Worm (Caenorhabditis elegans): ENCODE data around the gene Y43F8B.20.
A peak's percentile ranks its signal among the peaks of the same experiment; 100 is the strongest.

The Y43F8B.20 gene

DNA sequence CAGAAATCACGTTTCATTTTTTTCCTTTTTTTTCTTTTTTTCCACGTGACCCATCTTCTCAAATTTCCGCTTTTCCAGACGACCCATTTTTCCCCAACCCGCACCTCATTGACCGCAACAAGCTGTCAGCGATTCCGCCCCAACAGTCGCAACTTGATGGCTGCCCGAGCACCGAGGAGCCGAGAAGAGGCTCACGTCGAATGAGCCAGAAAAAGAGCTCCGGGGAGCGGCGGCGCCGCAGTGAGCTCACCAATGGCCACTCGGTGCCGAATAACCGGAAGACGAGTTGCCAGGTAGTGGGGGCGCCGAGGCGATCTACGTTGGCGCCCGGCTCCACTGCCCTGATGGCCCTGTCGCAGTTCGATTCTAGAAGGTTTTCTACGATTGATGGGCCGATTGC, 41.2 kb upstream of the Y43F8B.20 start (continued):
- TF ChIP-seq ekl-4 (GFP tag; IDR thresholded peaks at IDR 0.05), result 0 out of 2 replicates have a peak, but pooled peaks have one; percentile 19
- no peak for TF ChIP-seq nhr-90 (tag; optimal IDR thresholded peaks at IDR 0.05)
- TF ChIP-seq F37B4.10 (GFP tag; IDR thresholded peaks at IDR 0.05), result no peak
- TF ChIP-seq attf-3 (GFP tag; conservative IDR thresholded peaks at IDR 0.05), result no peak
- TF ChIP-seq gei-17 (GFP tag; optimal IDR thresholded peaks at IDR 0.05), result no peak
- TF ChIP-seq hsf-1 (GFP tag; IDR thresholded peaks at IDR 0.05), result no peak
- no peak for TF ChIP-seq hrde-1 (tag; optimal IDR thresholded peaks at IDR 0.05; ENCODE audit: borderline replicate concordance)
- no peak for TF ChIP-seq efl-1 (GFP tag; optimal IDR thresholded peaks at IDR 0.05)
- TF ChIP-seq unc-130 (GFP tag; optimal IDR thresholded peaks at IDR 0.05), result no peak
- TF ChIP-seq nhr-120 (GFP tag; IDR thresholded peaks at IDR 0.05), result no peak
- TF ChIP-seq dox-1 (GFP tag; IDR thresholded peaks at IDR 0.05), result 0 out of 2 replicates have a peak, but pooled peaks have one; percentile 25
- TF ChIP-seq lin-40 (tag; optimal IDR thresholded peaks at IDR 0.05), result no peak
- no peak for TF ChIP-seq tbp1 (GFP tag; optimal IDR thresholded peaks at IDR 0.05)
- TF ChIP-seq tbx-9 (tag; optimal IDR thresholded peaks at IDR 0.05; ENCODE audit: borderline replicate concordance), result no peak
- TF ChIP-seq dpl-1 (GFP tag; optimal IDR thresholded peaks at IDR 0.05), result no peak

DNA sequence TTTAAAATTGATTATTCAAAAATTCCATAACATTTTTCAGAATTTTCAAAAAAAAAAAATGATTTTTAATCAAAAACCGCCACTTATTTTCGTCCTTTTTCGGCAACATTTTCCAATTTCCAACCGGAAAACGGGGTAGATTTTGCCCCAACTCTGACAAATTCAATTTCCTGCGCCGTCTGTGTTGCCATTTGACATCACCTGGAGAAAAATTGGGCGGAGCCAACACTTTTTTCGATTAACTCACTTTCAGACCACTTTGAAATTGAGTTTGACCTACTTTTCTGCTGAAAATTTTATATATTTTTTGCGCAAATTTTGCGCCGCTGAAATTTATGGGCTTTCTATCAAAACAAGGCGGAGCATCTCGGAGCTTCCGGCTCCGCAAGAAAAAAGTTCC, 32.7 kb upstream of the Y43F8B.20 start:
- TF ChIP-seq lsl-1 (GFP tag; optimal IDR thresholded peaks at IDR 0.05) (no peak), Y67H2A.10 (GFP tag; conservative IDR thresholded peaks at IDR 0.05) (no peak)

DNA sequence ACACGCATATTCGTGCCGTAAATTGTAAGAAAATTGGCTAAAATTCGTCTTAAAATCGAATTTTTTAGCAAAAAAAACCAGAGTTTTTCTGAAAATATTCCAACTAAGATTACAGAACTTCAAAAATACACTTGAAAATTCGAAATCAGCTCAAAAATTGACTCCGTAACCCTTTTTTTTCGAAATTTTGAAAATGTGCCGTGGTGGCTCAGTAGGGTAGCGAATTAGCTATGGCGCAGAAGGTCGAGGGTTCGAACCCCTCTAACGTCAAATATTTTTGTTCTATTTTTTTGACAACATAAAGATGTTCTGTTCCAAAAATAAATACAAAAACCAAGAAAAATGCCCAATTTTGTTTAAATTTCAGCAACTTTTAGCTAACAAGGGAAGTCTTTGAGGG, 29.9 kb upstream of the Y43F8B.20 start:
- no peak for TF ChIP-seq sdz-38 (tag; optimal IDR thresholded peaks at IDR 0.05)
- TF ChIP-seq tbp1 (GFP tag; optimal IDR thresholded peaks at IDR 0.05), result peak; percentile 77
- TF ChIP-seq snpc-1.3 (tag; optimal IDR thresholded peaks at IDR 0.05; ENCODE audit: insufficient read depth), result no peak
- peak; percentile 6 for TF ChIP-seq rpc-1 (optimal IDR thresholded peaks at IDR 0.05)
- TF ChIP-seq rpc-1 (tag; optimal IDR thresholded peaks at IDR 0.05), result peak; percentile 54
- no peak for TF ChIP-seq egrh-3 (GFP tag; IDR thresholded peaks at IDR 0.05)
- no peak for TF ChIP-seq zfh-2 (GFP tag; conservative IDR thresholded peaks at IDR 0.05)
- no peak for TF ChIP-seq Y95B8A.8 (GFP tag; IDR thresholded peaks at IDR 0.05)
- no peak for TF ChIP-seq bed-1 (GFP tag; IDR thresholded peaks at IDR 0.05)

DNA sequence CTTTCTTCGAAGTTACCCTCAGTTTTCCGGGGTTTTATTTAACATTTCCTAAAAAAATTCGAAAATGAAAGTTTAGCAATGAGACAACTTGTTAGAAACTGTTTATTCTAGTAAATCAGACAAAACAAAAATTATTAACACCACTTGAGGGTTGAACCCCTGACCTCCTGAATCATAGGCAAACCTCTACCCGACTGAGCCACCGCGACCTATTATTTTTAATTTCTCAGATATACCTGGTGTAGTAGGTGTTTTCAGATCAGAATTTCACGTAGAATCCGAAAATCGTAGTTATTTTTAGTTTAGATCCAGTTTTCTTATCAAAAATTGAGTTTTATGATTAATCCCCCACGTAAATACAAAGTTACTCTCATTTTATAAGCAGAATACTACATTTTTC, 20.5 kb upstream of the Y43F8B.20 start:
- TF ChIP-seq B0261.1 (tag; optimal IDR thresholded peaks at IDR 0.05), result peak; percentile 14
- TF ChIP-seq F22D6.2 (tag; optimal IDR thresholded peaks at IDR 0.05), result no peak
- peak; percentile 33 for TF ChIP-seq rpc-1 (optimal IDR thresholded peaks at IDR 0.05)
- peak; percentile 69 for TF ChIP-seq rpc-1 (tag; optimal IDR thresholded peaks at IDR 0.05)
- TF ChIP-seq Y53G8AR.9 (GFP tag; conservative IDR thresholded peaks at IDR 0.05), result no peak
- no peak for TF ChIP-seq lin-54 (GFP tag; optimal IDR thresholded peaks at IDR 0.05)
- TF ChIP-seq F57C9.4 (tag; optimal IDR thresholded peaks at IDR 0.05), result no peak
- no peak for TF ChIP-seq dpff-1 (tag; optimal IDR thresholded peaks at IDR 0.05)
- TF ChIP-seq mes-4 (tag; optimal IDR thresholded peaks at IDR 0.05), result no peak
- TF ChIP-seq tbp1 (GFP tag; optimal IDR thresholded peaks at IDR 0.05), result peak; percentile 78
- TF ChIP-seq C06A6.2 (GFP tag; conservative IDR thresholded peaks at IDR 0.05), result no peak
- no peak for TF ChIP-seq F33H1.4 (GFP tag; IDR thresholded peaks at IDR 0.05)
- no peak for TF ChIP-seq F37B4.10 (GFP tag; IDR thresholded peaks at IDR 0.05)

DNA sequence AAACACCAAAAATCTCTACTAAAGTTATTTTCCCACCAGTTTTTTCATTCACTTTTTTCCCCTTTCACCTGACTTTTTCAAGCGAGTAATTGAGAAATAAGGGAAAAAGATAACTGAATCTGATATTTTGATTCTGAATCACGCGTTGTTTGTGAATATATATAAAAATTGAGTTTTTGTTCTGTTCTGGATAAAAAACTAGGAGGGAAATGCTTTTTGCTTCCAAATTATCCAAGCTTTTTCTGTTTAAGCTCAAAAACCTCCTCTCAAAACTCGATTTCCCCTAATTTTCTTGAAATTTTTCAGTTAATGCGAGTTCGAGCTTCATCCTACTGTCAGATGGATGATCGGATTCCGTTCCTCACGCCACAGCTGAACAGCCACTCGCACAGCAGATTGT, 15.5 kb upstream of the Y43F8B.20 start, which contains the start of gene kcnl-1:
TSS of gene kcnl-1 (plus strand) at position 301 of the 400 bp plus-strand sequence.
- TF ChIP-seq F52B5.7 (tag; optimal IDR thresholded peaks at IDR 0.05) (no peak), ztf-6 (GFP tag; IDR thresholded peaks at IDR 0.05) (no peak), nhr-80 (tag; optimal IDR thresholded peaks at IDR 0.05) (no peak), rec-8 (tag; optimal IDR thresholded peaks at IDR 0.05) (no peak), nhr-27 (tag; optimal IDR thresholded peaks at IDR 0.05) (no peak), mes-4 (tag; optimal IDR thresholded peaks at IDR 0.05) (no peak), hmg-1.2 (GFP tag; IDR thresholded peaks at IDR 0.05) (no peak), madf-8 (GFP tag; conservative IDR thresholded peaks at IDR 0.05) (no peak), dox-1 (GFP tag; IDR thresholded peaks at IDR 0.05) (no peak), lir-1 (GFP tag; conservative IDR thresholded peaks at IDR 0.05) (no peak), B0261.1 (tag; optimal IDR thresholded peaks at IDR 0.05) (no peak), madf-10 (tag; optimal IDR thresholded peaks at IDR 0.05) (no peak), rpc-1 (optimal IDR thresholded peaks at IDR 0.05) (no peak), rpc-1 (tag; optimal IDR thresholded peaks at IDR 0.05) (no peak), ztf-28 (GFP tag; IDR thresholded peaks at IDR 0.05) (no peak)

All from whole organism, young adult.